Fruit fly (Drosophila melanogaster) whole organism, embryonic: ENCODE results near the gene CG13369.
A peak's percentile ranks its signal among the peaks of the same experiment; 100 is the strongest.

ENCODE experiments used
- Bteb2 ChIP-seq: fragments of 200-800 bp; sonication (Bioruptor generic); optimal IDR thresholded peaks from 2 replicates; lab custom pipeline; 2016; ENCODE audit warnings: missing biosample characterization, missing genetic modification characterization
- CG10462 ChIP-seq: fragments of 200-800 bp; sonication (Bioruptor generic); optimal IDR thresholded peaks from 2 replicates; lab custom pipeline; 2016; ENCODE audit warnings: missing biosample characterization, missing genetic modification characterization
- CG11398 ChIP-seq: fragments of 200-800 bp; sonication (Bioruptor generic); optimal IDR thresholded peaks from 2 replicates; lab custom pipeline; 2016; ENCODE audit warnings: missing biosample characterization, missing genetic modification characterization
- CG11560 ChIP-seq: fragments of 200-800 bp; sonication (Bioruptor generic); IDR thresholded peaks from 3 replicates; pipeline ENCODE4 v1.3.6; 2022; ENCODE audit warnings: missing biosample characterization, missing genetic modification characterization
- CG12104 ChIP-seq: fragments of 200-800 bp; sonication (Bioruptor generic); optimal IDR thresholded peaks from 3 replicates; lab custom pipeline; 2016; ENCODE audit warnings: missing biosample characterization, missing genetic modification characterization
- CG12769 ChIP-seq: fragments of 200-800 bp; sonication (Bioruptor generic); optimal IDR thresholded peaks from 2 replicates; lab custom pipeline; 2019; ENCODE audit warnings: missing biosample characterization, mild to moderate bottlenecking, missing genetic modification characterization, moderate library complexity
- CG13775 ChIP-seq: fragments of 200-800 bp; sonication (Bioruptor generic); optimal IDR thresholded peaks from 3 replicates; lab custom pipeline; 2017; ENCODE audit warnings: missing biosample characterization, mild to moderate bottlenecking, missing genetic modification characterization
- CG14667 ChIP-seq: fragments of 200-800 bp; sonication (Bioruptor generic); IDR thresholded peaks from 2 replicates; pipeline ENCODE4 v1.3.6; 2022; ENCODE audit warnings: missing biosample characterization, missing genetic modification characterization
- CG14965 ChIP-seq: fragments of 200-800 bp; sonication (Bioruptor generic); optimal IDR thresholded peaks from 2 replicates; lab custom pipeline; 2016; ENCODE audit warnings: missing biosample characterization, missing genetic modification characterization, borderline replicate concordance
- CG15514 ChIP-seq: fragments of 200-800 bp; sonication (Bioruptor generic); optimal IDR thresholded peaks from 3 replicates; lab custom pipeline; 2017; ENCODE audit warnings: missing biosample characterization, missing genetic modification characterization, mild to moderate bottlenecking, moderate library complexity, missing genetic modification reagents
- CG15696 ChIP-seq: fragments of 200-800 bp; sonication (Bioruptor generic); optimal IDR thresholded peaks from 2 replicates; lab custom pipeline; 2019; ENCODE audit warnings: missing biosample characterization, mild to moderate bottlenecking, missing genetic modification characterization, moderate library complexity
- CG16779 ChIP-seq: fragments of 200-800 bp; sonication (Bioruptor generic); IDR thresholded peaks from 2 replicates; pipeline ENCODE4 v1.3.6; 2022; ENCODE audit warnings: missing biosample characterization, missing genetic modification characterization
- CG17186 ChIP-seq: fragments of 200-800 bp; sonication (Bioruptor generic); optimal IDR thresholded peaks from 3 replicates; lab custom pipeline; 2017; ENCODE audit warnings: missing biosample characterization, missing genetic modification reagents, missing genetic modification characterization
- CG18262 ChIP-seq: fragments of 200-800 bp; optimal IDR thresholded peaks from 3 replicates; lab custom pipeline; 2019; ENCODE audit warnings: missing biosample characterization, mild to moderate bottlenecking, missing genetic modification characterization, moderate library complexity
- CG18764 ChIP-seq: fragments of 200-800 bp; sonication (Bioruptor generic); optimal IDR thresholded peaks from 3 replicates; lab custom pipeline; 2016; ENCODE audit warnings: missing biosample characterization, missing genetic modification characterization
- CG2199 ChIP-seq: fragments of 200-800 bp; sonication (Bioruptor generic); IDR thresholded peaks from 3 replicates; pipeline ENCODE4 v1.3.6; 2022; ENCODE audit warnings: missing biosample characterization, missing genetic modification characterization
- CG2875 ChIP-seq: fragments of 200-800 bp; sonication (Bioruptor generic); optimal IDR thresholded peaks from 2 replicates; lab custom pipeline; 2017; ENCODE audit warnings: missing biosample characterization, mild to moderate bottlenecking, missing genetic modification characterization, missing genetic modification reagents
- CG3847 ChIP-seq: fragments of 200-800 bp; sonication (Bioruptor generic); IDR thresholded peaks from 2 replicates; pipeline ENCODE4 v1.3.6; 2022; ENCODE audit warnings: missing biosample characterization, missing genetic modification characterization
- CG3995 ChIP-seq: fragments of 200-800 bp; sonication (Bioruptor generic); optimal IDR thresholded peaks from 3 replicates; lab custom pipeline; 2016; ENCODE audit warnings: missing biosample characterization, missing genetic modification characterization
- CG42726 ChIP-seq: fragments of 200-800 bp; sonication (Bioruptor generic); IDR thresholded peaks from 2 replicates; pipeline ENCODE4 v1.3.6; 2022; ENCODE audit warnings: missing biosample characterization, missing genetic modification characterization; ENCODE audit not compliant: partially characterized antibody
- CG4328 ChIP-seq: fragments of 200-800 bp; sonication (Bioruptor generic); optimal IDR thresholded peaks from 3 replicates; lab custom pipeline; 2017; ENCODE audit warnings: missing biosample characterization, missing genetic modification reagents, missing genetic modification characterization
- CG5245 ChIP-seq: fragments of 200-800 bp; sonication (Bioruptor generic); optimal IDR thresholded peaks from 3 replicates; lab custom pipeline; 2016; ENCODE audit warnings: missing biosample characterization, missing genetic modification characterization
- CG6254 ChIP-seq: fragments of 200-800 bp; sonication (Bioruptor generic); optimal IDR thresholded peaks from 3 replicates; lab custom pipeline; 2017; ENCODE audit warnings: mild to moderate bottlenecking, missing biosample characterization, missing genetic modification reagents, missing genetic modification characterization
- CG8388 ChIP-seq: fragments of 200-800 bp; sonication (Bioruptor generic); optimal IDR thresholded peaks from 2 replicates; lab custom pipeline; 2019; ENCODE audit warnings: missing biosample characterization, mild to moderate bottlenecking, missing genetic modification characterization, moderate library complexity
- CG8765 ChIP-seq: fragments of 200-800 bp; sonication (Bioruptor generic); IDR thresholded peaks from 2 replicates; pipeline ENCODE4 v1.3.6; 2022; ENCODE audit warnings: missing biosample characterization, missing genetic modification characterization
- CG9437 ChIP-seq: fragments of 200-800 bp; sonication (Bioruptor generic); optimal IDR thresholded peaks from 2 replicates; lab custom pipeline; 2018; ENCODE audit warnings: missing biosample characterization, mild to moderate bottlenecking, missing genetic modification characterization
- CG9817 ChIP-seq: fragments of 200-800 bp; sonication (Bioruptor generic); optimal IDR thresholded peaks from 2 replicates; lab custom pipeline; 2018; ENCODE audit warnings: missing biosample characterization, mild to moderate bottlenecking, missing genetic modification characterization, moderate library complexity
- CrebB ChIP-seq: fragments of 200-800 bp; sonication (Bioruptor generic); optimal IDR thresholded peaks from 3 replicates; lab custom pipeline; 2018; ENCODE audit warnings: missing biosample characterization, mild to moderate bottlenecking, missing genetic modification characterization
- Deaf1 ChIP-seq: fragments of 200-800 bp; optimal IDR thresholded peaks from 3 replicates; lab custom pipeline; 2019; ENCODE audit warnings: missing biosample characterization, mild to moderate bottlenecking, missing genetic modification characterization, moderate library complexity
- Dfd ChIP-seq, 2 experiments: fragments of >200 bp; optimal IDR thresholded peaks; 2 replicates each; lab custom pipeline; 2017; ENCODE audit warnings: missing biosample characterization in 2 of 2, missing genetic modification characterization in 2 of 2
- Dip2 ChIP-seq: fragments of 200-800 bp; sonication (Bioruptor generic); IDR thresholded peaks from 2 replicates; pipeline ENCODE4 v1.3.6; 2022; ENCODE audit warnings: missing biosample characterization, missing genetic modification characterization
- MESR4 ChIP-seq: fragments of 200-800 bp; sonication (Bioruptor generic); optimal IDR thresholded peaks from 2 replicates; lab custom pipeline; 2018; ENCODE audit warnings: missing biosample characterization, mild to moderate bottlenecking, missing genetic modification characterization, moderate library complexity
- Mrtf ChIP-seq: fragments of 200-800 bp; sonication (Bioruptor generic); IDR thresholded peaks from 3 replicates; pipeline ENCODE4 v1.3.6; 2022; ENCODE audit warnings: missing biosample characterization, missing genetic modification characterization
- NC2β ChIP-seq: fragments of 200-800 bp; sonication (Bioruptor generic); optimal IDR thresholded peaks from 2 replicates; lab custom pipeline; 2016; ENCODE audit warnings: missing biosample characterization, missing genetic modification characterization
- Neu2 ChIP-seq: fragments of 200-800 bp; sonication (Bioruptor generic); optimal IDR thresholded peaks from 3 replicates; lab custom pipeline; 2016; ENCODE audit warnings: missing biosample characterization, missing genetic modification characterization, borderline replicate concordance
- Optix ChIP-seq: fragments of 200-800 bp; sonication (Bioruptor generic); IDR thresholded peaks from 3 replicates; pipeline ENCODE4 v1.3.6; 2022; ENCODE audit warnings: missing biosample characterization, missing genetic modification characterization
- Sin3A ChIP-seq: fragments of >200 bp; optimal IDR thresholded peaks from 2 replicates; lab custom pipeline; 2018
- Usf ChIP-seq: fragments of 200-800 bp; sonication (Bioruptor generic); optimal IDR thresholded peaks from 2 replicates; lab custom pipeline; 2017; ENCODE audit warnings: missing genotype, missing biosample characterization, missing genetic modification characterization
- YL-1 ChIP-seq: fragments of 200-800 bp; sonication (Bioruptor generic); optimal IDR thresholded peaks from 3 replicates; lab custom pipeline; 2017; ENCODE audit warnings: missing biosample characterization, mild to moderate bottlenecking, missing genetic modification characterization
- cad ChIP-seq: fragments of >200 bp; optimal IDR thresholded peaks from 2 replicates; lab custom pipeline; 2017; ENCODE audit warnings: missing biosample characterization, missing genetic modification characterization
- fd102C ChIP-seq: fragments of 200-800 bp; sonication (Bioruptor generic); optimal IDR thresholded peaks from 2 replicates; lab custom pipeline; 2018; ENCODE audit warnings: missing biosample characterization, mild to moderate bottlenecking, missing genetic modification characterization, moderate library complexity
- gsb ChIP-seq: fragments of 200-800 bp; sonication (Bioruptor generic); IDR thresholded peaks from 2 replicates; pipeline ENCODE4 v1.3.6; 2022; ENCODE audit warnings: missing biosample characterization, missing genetic modification characterization
- nmo ChIP-seq: fragments of 200-800 bp; sonication (Bioruptor generic); optimal IDR thresholded peaks from 2 replicates; lab custom pipeline; 2018; ENCODE audit warnings: missing biosample characterization, mild to moderate bottlenecking, missing genetic modification characterization, moderate library complexity
- phol ChIP-seq: fragments of 200-800 bp; sonication (Bioruptor generic); optimal IDR thresholded peaks from 3 replicates; lab custom pipeline; 2018; ENCODE audit warnings: missing biosample characterization, mild to moderate bottlenecking, missing genetic modification characterization, moderate library complexity
- ro ChIP-seq: fragments of 200-800 bp; sonication (Bioruptor generic); IDR thresholded peaks from 2 replicates; pipeline ENCODE4 v1.3.6; 2022; ENCODE audit warnings: missing biosample characterization, missing genetic modification characterization
- schlank ChIP-seq: fragments of 200-800 bp; sonication (Bioruptor generic); optimal IDR thresholded peaks from 2 replicates; lab custom pipeline; 2018; ENCODE audit warnings: missing biosample characterization, mild to moderate bottlenecking, missing genetic modification characterization
- sisA ChIP-seq: fragments of 200-800 bp; sonication (Bioruptor generic); IDR thresholded peaks from 2 replicates; pipeline ENCODE4 v1.3.6; 2022; ENCODE audit warnings: missing biosample characterization, missing genetic modification characterization
- slou ChIP-seq: fragments of 200-800 bp; sonication (Bioruptor generic); optimal IDR thresholded peaks from 3 replicates; lab custom pipeline; 2016; ENCODE audit warnings: missing biosample characterization, missing genetic modification characterization
- slp2 ChIP-seq: fragments of 200-800 bp; sonication (Bioruptor generic); optimal IDR thresholded peaks from 2 replicates; lab custom pipeline; 2016; ENCODE audit warnings: missing biosample characterization, missing genetic modification characterization
- vfl ChIP-seq: fragments of 200-800 bp; sonication (Bioruptor generic); optimal IDR thresholded peaks from 2 replicates; lab custom pipeline; 2016; ENCODE audit warnings: missing biosample characterization, missing genetic modification characterization

CG13369 gene

dm6 chrX:629239-629821, 6.1 kb downstream of the CG13369 start, which contains the start of the genes RpL36 and Mybbp1A (continued):
- TF ChIP-seq CG5245 (GFP tag; lab: Kevin White, UChicago) (peak; percentile 16), CG12769 (tag; lab: Kevin White, UChicago) (no peak), CG9817 (peak; percentile 72), nmo (GFP tag; lab: Kevin White, UChicago) (peak; percentile 75), MESR4 (GFP tag; lab: Kevin White, UChicago) (peak; percentile 98), Deaf1 (tag; lab: Kevin White, UChicago) (no peak), CG14667 (GFP tag; lab: Robert Waterston, UW) (no peak), Optix (GFP tag; lab: Robert Waterston, UW) (peak; percentile 58; the same call in 2 of the 3 replicates), CG9437 (peak; percentile 46), Dip2 (no peak), CG15514 (GFP tag; lab: Kevin White, UChicago) (peak; percentile 93), slou (GFP tag; lab: Kevin White, UChicago) (peak; percentile 66), Usf (GFP tag; lab: Kevin White, UChicago) (peak; percentile 38), CG8765 (GFP tag; lab: Robert Waterston, UW) (0 out of 2 replicates have a peak, but pooled peaks have one; percentile 18), ro (GFP tag; lab: Robert Waterston, UW) (no peak; the same call in 1 of the 2 replicates), cad (GFP tag; lab: Kevin White, UChicago) (no peak), Dfd (GFP tag; optimal IDR thresholded peaks at IDR 0.05; lab: Kevin White, UChicago) (no peak), CG6254 (peak; percentile 59), CG12104 (GFP tag; lab: Kevin White, UChicago) (peak; percentile 81), CG16779 (GFP tag; lab: Robert Waterston, UW) (peak; percentile 63; the same call in 1 of the 2 replicates), CG15696 (tag; lab: Kevin White, UChicago) (no peak), gsb (GFP tag; lab: Robert Waterston, UW) (peak; percentile 24; the same call in 1 of the 2 replicates), fd102C (GFP tag; lab: Kevin White, UChicago) (peak; percentile 28), phol (tag; lab: Kevin White, UChicago) (peak; percentile 90), CG11560 (tag; lab: Robert Waterston, UW) (peak; percentile 42; the same call in 1 of the 3 replicates), CG2875 (peak; percentile 72), CrebB (tag; lab: Kevin White, UChicago) (peak; percentile 52), NC2β (GFP tag; lab: Kevin White, UChicago) (peak; percentile 95), CG2199 (GFP tag; lab: Robert Waterston, UW) (0 out of 3 replicates have a peak, but pooled peaks have one; percentile 17), CG3995 (GFP tag; lab: Kevin White, UChicago) (peak; percentile 85), slp2 (GFP tag; lab: Kevin White, UChicago) (peak; percentile 77), YL-1 (GFP tag; lab: Kevin White, UChicago) (peak; percentile 84), CG3847 (GFP tag; lab: Robert Waterston, UW) (peak; percentile 79), schlank (tag; lab: Kevin White, UChicago) (peak; percentile 79), Sin3A (lab: Kevin White, UChicago) (peak; percentile 92), CG42726 (GFP tag; lab: Robert Waterston, UW) (peak; percentile 90), Mrtf (GFP tag; lab: Robert Waterston, UW) (peak; percentile 54; the same call in 2 of the 3 replicates), vfl (GFP tag; lab: Kevin White, UChicago) (peak; percentile 77), sisA (GFP tag; lab: Robert Waterston, UW) (peak; percentile 24; the same call in 1 of the 2 replicates), CG18764 (GFP tag; lab: Kevin White, UChicago) (peak; percentile 60), CG17186 (GFP tag; lab: Kevin White, UChicago) (peak; percentile 95), CG10462 (no peak), Neu2 (GFP tag; lab: Kevin White, UChicago) (peak; percentile 93), CG14965 (GFP tag; lab: Kevin White, UChicago) (peak; percentile 52), CG13775 (GFP tag; lab: Kevin White, UChicago) (peak; percentile 82), CG8388 (peak; percentile 53), CG18262 (tag; lab: Kevin White, UChicago) (peak; percentile 35), CG11398 (peak; percentile 65), CG4328 (GFP tag; lab: Kevin White, UChicago) (peak; percentile 83), Bteb2 (GFP tag; lab: Kevin White, UChicago) (peak; percentile 25)
